Fruit fly (Drosophila melanogaster) whole organism, larva: Measurements from ENCODE around the gene CG6254.
A peak's percentile ranks its signal among the peaks of the same experiment; 100 is the strongest.

Source experiments
- noc ChIP-seq: fragments of 200-800 bp; sonication (Bioruptor generic); optimal IDR thresholded peaks from 3 replicates; lab custom pipeline; 2019; ENCODE audit warnings: missing biosample characterization, mild to moderate bottlenecking, missing genetic modification characterization, moderate library complexity

Gene CG6254

dm6 chr3R:10161163-10161562, at the start of gene CG6254:
CG6254 (minus strand) TSS chr3R:10161331.
- TF ChIP-seq noc (tag; lab: Kevin White, UChicago), result no peak

- TF ChIP-seq noc (tag; lab: Kevin White, UChicago), result no peak
Measured at dm6 chr3R:10206740-10207139, 45.6 kb upstream of the CG6254 start.

dm6 chr3R:10203554-10203953, 42.4 kb upstream of the CG6254 start:
- no peak for TF ChIP-seq noc (tag; lab: Kevin White, UChicago)

- TF ChIP-seq noc (tag; lab: Kevin White, UChicago), result no peak
Measured at dm6 chr3R:10190084-10190782, 29.1 kb upstream of the CG6254 start, which contains the start of gene Syn. Syn (plus strand) TSS chr3R:10190689.

dm6 chr3R:10189520-10189919, 28.4 kb upstream of the CG6254 start, which contains the start of gene CG12814:
CG12814 (minus strand) TSS chr3R:10189603.
- TF ChIP-seq noc (tag; lab: Kevin White, UChicago), result no peak

dm6 chr3R:10185986-10186385, 24.9 kb upstream of the CG6254 start:
- TF ChIP-seq noc (tag; lab: Kevin White, UChicago), result peak; percentile 3

dm6 chr3R:10176927-10177511, 15.9 kb upstream of the CG6254 start:
- TF ChIP-seq noc (tag; lab: Kevin White, UChicago), result no peak

- peak; percentile 92 for TF ChIP-seq noc (tag; lab: Kevin White, UChicago)
Measured at dm6 chr3R:10170356-10170876, 9.3 kb upstream of the CG6254 start, which contains the start of gene Best1. Best1 (minus strand) TSS chr3R:10170487.

dm6 chr3R:10169124-10169766, 8.1 kb upstream of the CG6254 start:
- TF ChIP-seq noc (tag; lab: Kevin White, UChicago), result no peak

dm6 chr3R:10168483-10169064, 7.4 kb upstream of the CG6254 start:
- TF ChIP-seq noc (tag; lab: Kevin White, UChicago), result no peak

dm6 chr3R:10167280-10167679, 6.1 kb upstream of the CG6254 start:
- no peak for TF ChIP-seq noc (tag; lab: Kevin White, UChicago)

dm6 chr3R:10166334-10166733, 5.2 kb upstream of the CG6254 start:
- TF ChIP-seq noc (tag; lab: Kevin White, UChicago), result peak; percentile 74

- TF ChIP-seq noc (tag; lab: Kevin White, UChicago), result no peak
Measured at dm6 chr3R:10153957-10154685, 7.0 kb downstream of the CG6254 start.

- TF ChIP-seq noc (tag; lab: Kevin White, UChicago), result no peak
Measured at dm6 chr3R:10151830-10152513, 9.2 kb downstream of the CG6254 start, which contains the start of gene CG34303. CG34303 (minus strand) TSS chr3R:10151880.
